Worm (Caenorhabditis elegans) whole organism, L4 larva: ENCODE results near the gene F46H5.11.
A peak's percentile ranks its signal among the peaks of the same experiment; 100 is the strongest.

ENCODE experiments used
- F10B5.3 ChIP-seq: sonication (generic microtip); optimal IDR thresholded peaks from 2 replicates; lab custom pipeline; 2016; ENCODE audit warnings: mild to moderate bottlenecking, missing genetic modification characterization, missing compliant biosample characterization
- F26F4.8 ChIP-seq: fragments of 200-800 bp; sonication (Bioruptor generic); conservative IDR thresholded peaks from 2 replicates; pipeline ENCODE4 v1.3.6; 2022; ENCODE audit warnings: missing genetic modification characterization, missing compliant biosample characterization
- F49E8.2 ChIP-seq: sonication (generic microtip); optimal IDR thresholded peaks from 2 replicates; lab custom pipeline; 2016; ENCODE audit warnings: missing compliant biosample characterization, mild to moderate bottlenecking, missing genetic modification characterization, borderline replicate concordance
- T20F7.1 ChIP-seq: fragments of 200-800 bp; sonication (Bioruptor generic); optimal IDR thresholded peaks from 2 replicates; lab custom pipeline; 2018; ENCODE audit warnings: mild to moderate bottlenecking, missing genetic modification characterization, missing compliant biosample characterization
- aha-1 ChIP-seq: fragments of 150-350 bp; peaks from one replicate; lab custom pipeline; 2014; ENCODE audit warnings: missing biosample characterization, missing genetic modification characterization
- ama-1 ChIP-seq: fragments of 150-350 bp; optimal IDR thresholded peaks from 2 replicates; lab custom pipeline; 2014; ENCODE audit warnings: inconsistent platforms, mixed read lengths
- attf-4 ChIP-seq: sonication (generic microtip); optimal IDR thresholded peaks from 3 replicates; lab custom pipeline; 2017; ENCODE audit warnings: missing biosample characterization, missing genetic modification characterization
- ceh-28 ChIP-seq: fragments of 150-350 bp; optimal IDR thresholded peaks from 2 replicates; lab custom pipeline; 2014; ENCODE audit warnings: missing biosample characterization, missing genetic modification reagents, missing genetic modification characterization
- ceh-44 ChIP-seq: fragments of 200-800 bp; sonication (Bioruptor generic); IDR thresholded peaks from 2 replicates; pipeline ENCODE4 v1.3.6; 2022; ENCODE audit warnings: missing genetic modification reagents, missing genetic modification characterization, missing compliant biosample characterization
- ceh-82 ChIP-seq: sonication (generic microtip); optimal IDR thresholded peaks from 2 replicates; lab custom pipeline; 2017; ENCODE audit warnings: missing biosample characterization, missing genetic modification characterization
- ces-1 ChIP-seq: fragments of 150-350 bp; sonication (generic microtip); optimal IDR thresholded peaks from 4 replicates; lab custom pipeline; 2014; ENCODE audit warnings: missing biosample characterization, missing genetic modification reagents, missing genetic modification characterization
- daf-12 ChIP-seq: fragments of 150-350 bp; optimal IDR thresholded peaks from 2 replicates; lab custom pipeline; 2014; ENCODE audit warnings: missing biosample characterization, missing genetic modification reagents, missing genetic modification characterization
- daf-16 ChIP-seq, 3 experiments: sonication (generic microtip); optimal IDR thresholded peaks; 2 replicates each; lab custom pipeline; 2016 to 2017; ENCODE audit warnings: missing genetic modification characterization in 3 of 3, missing genetic modification reagents in 3 of 3, mild to moderate bottlenecking in 2 of 3, missing compliant biosample characterization in 2 of 3, missing biosample characterization in 1 of 3, moderate library complexity in 1 of 3
- dmd-6 ChIP-seq: fragments of 200-800 bp; sonication (Bioruptor generic); IDR thresholded peaks from 2 replicates; pipeline ENCODE4 v1.3.6; 2022; ENCODE audit warnings: missing genetic modification reagents, missing genetic modification characterization, missing compliant biosample characterization
- dmd-9 ChIP-seq: fragments of 200-800 bp; sonication (Bioruptor generic); IDR thresholded peaks from 2 replicates; pipeline ENCODE4 v1.3.6; 2022; ENCODE audit warnings: missing genetic modification reagents, missing genetic modification characterization, missing compliant biosample characterization
- dpl-1 ChIP-seq: fragments of 150-350 bp; optimal IDR thresholded peaks from 2 replicates; lab custom pipeline; 2014; ENCODE audit warnings: missing biosample characterization, missing genetic modification reagents, missing genetic modification characterization
- duxl-1 ChIP-seq: sonication (generic microtip); optimal IDR thresholded peaks from 2 replicates; lab custom pipeline; 2016; ENCODE audit warnings: mild to moderate bottlenecking, missing genetic modification characterization, moderate library complexity, missing compliant biosample characterization; ENCODE audit not compliant: poor library complexity
- fos-1 ChIP-seq: fragments of 150-350 bp; optimal IDR thresholded peaks from 2 replicates; lab custom pipeline; 2014; ENCODE audit warnings: missing biosample characterization, missing genetic modification characterization
- gei-8 ChIP-seq: fragments of 200-800 bp; sonication (Bioruptor generic); optimal IDR thresholded peaks from 2 replicates; lab custom pipeline; 2018; ENCODE audit warnings: mild to moderate bottlenecking, missing genetic modification characterization, missing compliant biosample characterization
- hlh-11 ChIP-seq: fragments of 200-800 bp; sonication (Bioruptor generic); optimal IDR thresholded peaks from 2 replicates; lab custom pipeline; 2018; ENCODE audit warnings: mild to moderate bottlenecking, missing genetic modification characterization, missing compliant biosample characterization
- hlh-30 ChIP-seq: sonication (generic microtip); optimal IDR thresholded peaks from 2 replicates; lab custom pipeline; 2017; ENCODE audit warnings: antibody characterized with exemption, mild to moderate bottlenecking, missing genetic modification characterization, missing compliant biosample characterization; ENCODE audit not compliant: insufficient read depth
- hmg-1.1 ChIP-seq: fragments of 200-800 bp; sonication (Bioruptor generic); IDR thresholded peaks from 2 replicates; pipeline ENCODE4 v1.3.6; 2022; ENCODE audit warnings: missing genetic modification reagents, missing genetic modification characterization, missing compliant biosample characterization
- lin-38 ChIP-seq: fragments of 200-800 bp; sonication (Bioruptor generic); IDR thresholded peaks from 2 replicates; pipeline ENCODE4 v1.3.6; 2022; ENCODE audit warnings: missing genetic modification reagents, missing genetic modification characterization, missing compliant biosample characterization
- lir-3 ChIP-seq: sonication (generic microtip); optimal IDR thresholded peaks from 2 replicates; lab custom pipeline; 2016; ENCODE audit warnings: mild to moderate bottlenecking, missing genetic modification characterization, missing compliant biosample characterization
- mdl-1 ChIP-seq, 2 experiments: fragments of 150-350 bp in 1 of 2; sonication (generic microtip) in 1 of 2; optimal IDR thresholded peaks; 2 replicates each; lab custom pipeline; 2014 to 2017; ENCODE audit warnings: missing biosample characterization in 2 of 2, missing genetic modification characterization in 2 of 2
- nhr-10 ChIP-seq: fragments of 150-350 bp; optimal IDR thresholded peaks from 2 replicates; lab custom pipeline; 2014; ENCODE audit warnings: missing biosample characterization, missing genetic modification characterization
- nhr-11 ChIP-seq: fragments of 150-350 bp; optimal IDR thresholded peaks from 2 replicates; lab custom pipeline; 2014; ENCODE audit warnings: missing biosample characterization, missing genetic modification characterization
- nhr-28 ChIP-seq: fragments of 150-350 bp; optimal IDR thresholded peaks from 2 replicates; lab custom pipeline; 2014; ENCODE audit warnings: missing biosample characterization, missing genetic modification characterization
- nhr-41 ChIP-seq: fragments of 200-800 bp; sonication (Bioruptor generic); IDR thresholded peaks from 2 replicates; pipeline ENCODE4 v1.3.6; 2022; ENCODE audit warnings: missing genetic modification reagents, missing genetic modification characterization, missing compliant biosample characterization
- nhr-6 ChIP-seq: fragments of 150-350 bp; optimal IDR thresholded peaks from 2 replicates; lab custom pipeline; 2014; ENCODE audit warnings: missing biosample characterization, missing genetic modification characterization
- nhr-76 ChIP-seq: fragments of 150-350 bp; optimal IDR thresholded peaks from 2 replicates; lab custom pipeline; 2014; ENCODE audit warnings: missing biosample characterization, missing genetic modification characterization
- nhr-77 ChIP-seq: fragments of 150-350 bp; optimal IDR thresholded peaks from 2 replicates; lab custom pipeline; 2014; ENCODE audit warnings: missing biosample characterization, missing genetic modification characterization
- pha-4 ChIP-seq, 2 experiments: fragments of 150-350 bp in 1 of 2; fragments of 200-800 bp in 1 of 2; sonication (Bioruptor generic) in 1 of 2; IDR thresholded peaks in 1 of 2; optimal IDR thresholded peaks in 1 of 2; 2 replicates each; pipeline versions ENCODE4 v1.3.6 to Lab custom; 2014 to 2022; ENCODE audit warnings: missing genetic modification characterization in 2 of 2, missing genetic modification reagents in 2 of 2, missing biosample characterization in 1 of 2, missing compliant biosample characterization in 1 of 2
- saeg-2 ChIP-seq: fragments of 200-800 bp; sonication (Bioruptor generic); IDR thresholded peaks from 2 replicates; pipeline ENCODE4 v1.3.6; 2022; ENCODE audit warnings: missing genetic modification reagents, missing genetic modification characterization, missing compliant biosample characterization
- set-16 ChIP-seq: fragments of 200-800 bp; sonication (Bioruptor generic); IDR thresholded peaks from 2 replicates; pipeline ENCODE4 v1.3.6; 2022; ENCODE audit warnings: missing genetic modification reagents, missing genetic modification characterization, missing compliant biosample characterization
- skn-1 ChIP-seq: fragments of 150-350 bp; optimal IDR thresholded peaks from 2 replicates; lab custom pipeline; 2014; ENCODE audit warnings: missing biosample characterization, missing genetic modification characterization
- snpc-1.2 ChIP-seq: fragments of 200-800 bp; sonication (Bioruptor generic); IDR thresholded peaks from 2 replicates; pipeline ENCODE4 v1.3.6; 2022; ENCODE audit warnings: missing genetic modification reagents, missing genetic modification characterization, missing compliant biosample characterization
- snpc-4 ChIP-seq: fragments of 150-350 bp; optimal IDR thresholded peaks from 2 replicates; lab custom pipeline; 2014; ENCODE audit warnings: missing biosample characterization, missing genetic modification characterization
- spr-1 ChIP-seq: sonication (generic microtip); optimal IDR thresholded peaks from 2 replicates; lab custom pipeline; 2016; ENCODE audit warnings: mild to moderate bottlenecking, missing genetic modification characterization, missing compliant biosample characterization
- spr-3 ChIP-seq: fragments of 200-800 bp; sonication (Bioruptor generic); optimal IDR thresholded peaks from 2 replicates; lab custom pipeline; 2018; ENCODE audit warnings: mild to moderate bottlenecking, missing genetic modification characterization, missing compliant biosample characterization
- unc-62 ChIP-seq, 3 experiments: fragments of 150-350 bp in 1 of 3; sonication (generic microtip); optimal IDR thresholded peaks in 2 of 3; peaks in 1 of 3; 1 replicate in 1 of 3; 2 replicates in 2 of 3; lab custom pipeline; 2014 to 2017; ENCODE audit warnings: missing biosample characterization in 3 of 3, missing genetic modification characterization in 3 of 3, missing genetic modification reagents in 3 of 3, missing genotype in 1 of 3
- vab-7 ChIP-seq: fragments of 200-800 bp; sonication (Bioruptor generic); IDR thresholded peaks from 2 replicates; pipeline ENCODE4 v1.3.6; 2022; ENCODE audit warnings: missing genetic modification reagents, missing genetic modification characterization, missing compliant biosample characterization
- zip-2 ChIP-seq: fragments of 150-350 bp; optimal IDR thresholded peaks from 2 replicates; lab custom pipeline; 2014; ENCODE audit warnings: missing biosample characterization, missing genetic modification characterization

Gene F46H5.11

ce11 chrX:7230321-7230720, 41.5 kb downstream of the F46H5.11 start (continued):
- TF ChIP-seq ces-1 (GFP tag; lab: Kevin White, UChicago) (no peak), ceh-28 (no peak), dmd-9 (GFP tag; lab: Robert Waterston, UW) (no peak), nhr-28 (tag; lab: Kevin White, UChicago) (peak; percentile 17), dpl-1 (GFP tag; lab: Kevin White, UChicago) (no peak)

ce11 chrX:7229357-7229756, 42.5 kb downstream of the F46H5.11 start:
- TF ChIP-seq fos-1 (tag; lab: Kevin White, UChicago) = no peak
- TF ChIP-seq unc-62 (GFP tag; optimal IDR thresholded peaks at IDR 0.05 in 1 of 2; lab: Kevin White, UChicago) = peak in 1 of 2 experiments; percentile 82
- no peak for TF ChIP-seq unc-62 (tag; optimal IDR thresholded peaks at IDR 0.05; lab: Kevin White, UChicago)
- TF ChIP-seq gei-8 = no peak
- TF ChIP-seq set-16 = no peak
- TF ChIP-seq aha-1 = peak; percentile 81
- TF ChIP-seq, all 104 proteins: peak for 2

- TF ChIP-seq nhr-11 (tag; lab: Kevin White, UChicago) = peak; percentile 19
- TF ChIP-seq daf-16 (GFP tag; optimal IDR thresholded peaks at IDR 0.05; lab: Kevin White, UChicago) = peak in 1 of 2 experiments; percentile 42
- TF ChIP-seq daf-16 (tag; optimal IDR thresholded peaks at IDR 0.05; lab: Kevin White, UChicago) = no peak
- TF ChIP-seq spr-1 (tag; lab: Kevin White, UChicago) = no peak
- TF ChIP-seq ceh-44 (GFP tag; lab: Robert Waterston, UW) = no peak
- no peak for TF ChIP-seq vab-7 (GFP tag; lab: Robert Waterston, UW)
- no peak for TF ChIP-seq dmd-9 (GFP tag; lab: Robert Waterston, UW)
- TF ChIP-seq F49E8.2 = no peak
- no peak for TF ChIP-seq F10B5.3 (tag; lab: Kevin White, UChicago)
- no peak for TF ChIP-seq spr-3 (GFP tag; lab: Kevin White, UChicago)
- no peak for TF ChIP-seq gei-8
- no peak for TF ChIP-seq nhr-10 (tag; lab: Kevin White, UChicago)
- TF ChIP-seq attf-4 (tag; lab: Kevin White, UChicago) = no peak
- TF ChIP-seq pha-4 (GFP tag; IDR thresholded peaks at IDR 0.05; lab: Robert Waterston, UW) = no peak
- TF ChIP-seq pha-4 (tag; optimal IDR thresholded peaks at IDR 0.05; lab: Kevin White, UChicago) = no peak
- no peak for TF ChIP-seq nhr-41 (GFP tag; lab: Robert Waterston, UW)
- TF ChIP-seq unc-62 (GFP tag; optimal IDR thresholded peaks at IDR 0.05 in 1 of 2; lab: Kevin White, UChicago) = no peak
- no peak for TF ChIP-seq unc-62 (tag; optimal IDR thresholded peaks at IDR 0.05; lab: Kevin White, UChicago)
- no peak for TF ChIP-seq nhr-6 (tag; lab: Kevin White, UChicago)
- TF ChIP-seq nhr-76 (tag; lab: Kevin White, UChicago) = no peak
Measured at ce11 chrX:7225028-7225427, 46.8 kb downstream of the F46H5.11 start.

- TF ChIP-seq ceh-28 (no peak), nhr-10 (tag; lab: Kevin White, UChicago) (no peak), dmd-6 (GFP tag; lab: Robert Waterston, UW) (no peak), hmg-1.1 (peak; percentile 28; the same call in 1 of the 2 replicates), skn-1 (no peak), set-16 (peak; percentile 25; the same call in 1 of the 2 replicates), hlh-30 (peak; percentile 1), ama-1 (lab: Kevin White, UChicago) (no peak), saeg-2 (GFP tag; lab: Robert Waterston, UW) (no peak), lir-3 (tag; lab: Kevin White, UChicago) (no peak), aha-1 (peak; percentile 16)
- TF ChIP-seq, all 104 proteins: peak for 4
Measured at ce11 chrX:7224510-7224909, 47.4 kb downstream of the F46H5.11 start.

- TF ChIP-seq snpc-4 (tag; lab: Kevin White, UChicago) (no peak), snpc-1.2 (GFP tag; lab: Robert Waterston, UW) (no peak), T20F7.1 (GFP tag; lab: Kevin White, UChicago) (no peak), mdl-1 (tag; optimal IDR thresholded peaks at IDR 0.05; lab: Kevin White, UChicago) (no peak), F26F4.8 (GFP tag; lab: Robert Waterston, UW) (no peak), hlh-11 (tag; lab: Kevin White, UChicago) (no peak), nhr-77 (tag; lab: Kevin White, UChicago) (no peak), nhr-41 (GFP tag; lab: Robert Waterston, UW) (no peak), daf-12 (tag; lab: Kevin White, UChicago) (no peak), zip-2 (tag; lab: Kevin White, UChicago) (no peak), ces-1 (GFP tag; lab: Kevin White, UChicago) (no peak), lin-38 (GFP tag; lab: Robert Waterston, UW) (no peak), duxl-1 (tag; lab: Kevin White, UChicago) (no peak), set-16 (no peak), dmd-9 (GFP tag; lab: Robert Waterston, UW) (0 out of 2 replicates have a peak, but pooled peaks have one; percentile 6), ceh-82 (tag; lab: Kevin White, UChicago) (no peak), aha-1 (peak; percentile 29)
Measured at ce11 chrX:7222383-7222782, 49.5 kb downstream of the F46H5.11 start.
